Fruit fly (Drosophila melanogaster): Measurements from ENCODE around the gene CG5274.

CG5274 gene

dm6 chr3L:20395257-20395909, 32.1 kb downstream of the CG5274 start (continued):
- TF ChIP-seq CG7357 (GFP tag; IDR thresholded peaks at IDR 0.05) (no peak), H15 (GFP tag; IDR thresholded peaks at IDR 0.05) (no peak), oc (tag; optimal IDR thresholded peaks at IDR 0.05) (no peak), Mad (GFP tag; optimal IDR thresholded peaks at IDR 0.05) (no peak), CG11247 (GFP tag; IDR thresholded peaks at IDR 0.05) (no peak), Awh (GFP tag; IDR thresholded peaks at IDR 0.05) (no peak), CG8924 (tag; optimal IDR thresholded peaks at IDR 0.05) (peak; percentile 52), CG2199 (GFP tag; IDR thresholded peaks at IDR 0.05) (peak; percentile 89; the same call in 2 of the 3 replicates), Fer2 (tag; optimal IDR thresholded peaks at IDR 0.05) (no peak), CG2120 (GFP tag; optimal IDR thresholded peaks at IDR 0.05) (peak; percentile 90), CG1647 (GFP tag; optimal IDR thresholded peaks at IDR 0.05) (peak; percentile 54), Hand (GFP tag; optimal IDR thresholded peaks at IDR 0.05) (peak; percentile 61), CG8359 (GFP tag; optimal IDR thresholded peaks at IDR 0.05; ENCODE audit: borderline replicate concordance) (no peak), HLHmδ (GFP tag; optimal IDR thresholded peaks at IDR 0.05) (no peak), CG4730 (GFP tag; IDR thresholded peaks at IDR 0.05) (no peak), CG13424 (tag; optimal IDR thresholded peaks at IDR 0.05) (peak; percentile 26), btn (GFP tag; optimal IDR thresholded peaks at IDR 0.05) (no peak), zfh2 (GFP tag; optimal IDR thresholded peaks at IDR 0.05) (peak; percentile 69), CG14667 (GFP tag; IDR thresholded peaks at IDR 0.05) (no peak)

- TF ChIP-seq Neu2 (GFP tag; optimal IDR thresholded peaks at IDR 0.05; ENCODE audit: borderline replicate concordance) = no peak
- TF ChIP-seq Elba2 (GFP tag; optimal IDR thresholded peaks at IDR 0.05) = no peak
- TF ChIP-seq Ets97D (GFP tag; optimal IDR thresholded peaks at IDR 0.05) = peak; percentile 37
- TF ChIP-seq CG18619 (GFP tag; optimal IDR thresholded peaks at IDR 0.05) = no peak
- TF ChIP-seq ara (GFP tag; IDR thresholded peaks at IDR 0.05) = no peak
- peak; percentile 58 for TF ChIP-seq CG13287 (GFP tag; IDR thresholded peaks at IDR 0.05; ENCODE audit: partially characterized antibody)
- TF ChIP-seq pum (GFP tag; optimal IDR thresholded peaks at IDR 0.05) = no peak
- TF ChIP-seq CG13624 (GFP tag; optimal IDR thresholded peaks at IDR 0.05) = no peak
- no peak for TF ChIP-seq sqz (GFP tag; optimal IDR thresholded peaks at IDR 0.05)
- peak; percentile 92 for TF ChIP-seq onecut (GFP tag; IDR thresholded peaks at IDR 0.05)
- TF ChIP-seq CG14014 (GFP tag; IDR thresholded peaks at IDR 0.05) = no peak
- no peak for TF ChIP-seq CG6654 (GFP tag; optimal IDR thresholded peaks at IDR 0.05)
- TF ChIP-seq CG18764 (GFP tag; optimal IDR thresholded peaks at IDR 0.05) = no peak
- peak; percentile 47 for TF ChIP-seq pzg (GFP tag; optimal IDR thresholded peaks at IDR 0.05)
- TF ChIP-seq ato (GFP tag; IDR thresholded peaks at IDR 0.05; ENCODE audit: partially characterized antibody) = 0 out of 2 replicates have a peak, but pooled peaks have one; percentile 26
- peak; percentile 58 for TF ChIP-seq YL-1 (GFP tag; optimal IDR thresholded peaks at IDR 0.05)
- TF ChIP-seq CG14441 (GFP tag; IDR thresholded peaks at IDR 0.05) = no peak
- peak in 1 of 2 experiments; percentile 35 for TF ChIP-seq crp (GFP tag; optimal IDR thresholded peaks at IDR 0.05)
- TF ChIP-seq bcd (GFP tag; optimal IDR thresholded peaks at IDR 0.05) = no peak
- TF ChIP-seq CG17385 (GFP tag; optimal IDR thresholded peaks at IDR 0.05) = no peak
- peak; percentile 64 for TF ChIP-seq Dref (GFP tag; IDR thresholded peaks at IDR 0.05)
- no peak for TF ChIP-seq CG32772 (GFP tag; IDR thresholded peaks at IDR 0.05)
- no peak for TF ChIP-seq az2 (GFP tag; optimal IDR thresholded peaks at IDR 0.05)
- TF ChIP-seq lov (optimal IDR thresholded peaks at IDR 0.05) = no peak
- TF ChIP-seq lov (GFP tag; IDR thresholded peaks at IDR 0.05) = no peak
- TF ChIP-seq CG17802 (tag; optimal IDR thresholded peaks at IDR 0.05) = no peak
- TF ChIP-seq Optix (GFP tag; IDR thresholded peaks at IDR 0.05) = 0 out of 3 replicates have a peak, but pooled peaks have one; percentile 23
- no peak for TF ChIP-seq CG10147 (GFP tag; optimal IDR thresholded peaks at IDR 0.05)
- TF ChIP-seq CG10209 (GFP tag; optimal IDR thresholded peaks at IDR 0.05) = no peak
- TF ChIP-seq Meics (GFP tag; optimal IDR thresholded peaks at IDR 0.05) = no peak
- peak; percentile 29 for TF ChIP-seq gfzf (GFP tag; optimal IDR thresholded peaks at IDR 0.05)
Observed at dm6 chr3L:20393357-20393756, 34.1 kb downstream of the CG5274 start, which contains the start of gene CG33969. Gene CG33969, minus strand, starts transcription at chr3L:20393553.

Data from whole organism, embryonic.